Worm (Caenorhabditis elegans) whole organism, L3 larva: ENCODE results near the gene C15C7.4.

Experiments
- R02D3.7 ChIP-seq: fragments of 150-350 bp; optimal IDR thresholded peaks from 2 replicates; lab custom pipeline; 2014; ENCODE audit warnings: missing biosample characterization, missing genetic modification characterization
- ZK546.5 ChIP-seq: sonication (generic microtip); optimal IDR thresholded peaks from 2 replicates; lab custom pipeline; 2017; ENCODE audit warnings: missing biosample characterization, missing genetic modification characterization
- aly-2 ChIP-seq: fragments of 150-350 bp; optimal IDR thresholded peaks from 2 replicates; lab custom pipeline; 2014; ENCODE audit warnings: missing biosample characterization, missing genetic modification characterization
- ama-1 ChIP-seq: fragments of 150-350 bp; optimal IDR thresholded peaks from 2 replicates; lab custom pipeline; 2018
- ceh-16 ChIP-seq: sonication (generic microtip); optimal IDR thresholded peaks from 2 replicates; lab custom pipeline; 2017; ENCODE audit warnings: missing biosample characterization, missing genetic modification characterization
- ceh-28 ChIP-seq: fragments of 150-350 bp; optimal IDR thresholded peaks from 2 replicates; lab custom pipeline; 2014; ENCODE audit warnings: missing biosample characterization, missing genetic modification reagents, missing genetic modification characterization
- ceh-82 ChIP-seq: fragments of 150-350 bp; optimal IDR thresholded peaks from 2 replicates; lab custom pipeline; 2014; ENCODE audit warnings: missing biosample characterization, missing genetic modification characterization
- ceh-9 ChIP-seq: sonication (generic microtip); optimal IDR thresholded peaks from 2 replicates; lab custom pipeline; 2018; ENCODE audit warnings: missing biosample characterization, missing genetic modification characterization
- daf-12 ChIP-seq: fragments of 150-350 bp; optimal IDR thresholded peaks from 2 replicates; lab custom pipeline; 2014; ENCODE audit warnings: missing biosample characterization, missing genetic modification reagents, missing genetic modification characterization
- egl-27 ChIP-seq: sonication (generic microtip); optimal IDR thresholded peaks from 4 replicates; lab custom pipeline; 2017; ENCODE audit warnings: missing biosample characterization, missing genetic modification reagents, missing genetic modification characterization
- egl-5 ChIP-seq: fragments of 150-350 bp; optimal IDR thresholded peaks from 2 replicates; lab custom pipeline; 2017; ENCODE audit warnings: missing biosample characterization, missing genetic modification reagents, missing genetic modification characterization, inconsistent platforms
- elt-1 ChIP-seq: fragments of 150-350 bp; optimal IDR thresholded peaks from 2 replicates; lab custom pipeline; 2014; ENCODE audit warnings: missing biosample characterization, missing genetic modification characterization
- elt-2 ChIP-seq: sonication (generic microtip); optimal IDR thresholded peaks from 2 replicates; lab custom pipeline; 2016; ENCODE audit warnings: missing genetic modification reagents, mild to moderate bottlenecking, missing genetic modification characterization, missing compliant biosample characterization
- elt-3 ChIP-seq, 3 experiments: fragments of 150-350 bp in 1 of 3; sonication (generic microtip) in 2 of 3; optimal IDR thresholded peaks; 2 replicates in 2 of 3; 4 replicates in 1 of 3; lab custom pipeline; 2014 to 2017; ENCODE audit warnings: missing biosample characterization in 3 of 3, missing genetic modification characterization in 3 of 3
- eor-1 ChIP-seq, 2 experiments: fragments of 150-350 bp; optimal IDR thresholded peaks; 2 replicates each; lab custom pipeline; 2014 to 2018; ENCODE audit warnings: missing biosample characterization in 2 of 2, missing genetic modification characterization in 2 of 2
- fkh-10 ChIP-seq: sonication (generic microtip); optimal IDR thresholded peaks from 2 replicates; lab custom pipeline; 2017; ENCODE audit warnings: missing biosample characterization, missing genetic modification reagents, missing genetic modification characterization
- fkh-2 ChIP-seq: fragments of 150-350 bp; optimal IDR thresholded peaks from 2 replicates; lab custom pipeline; 2014; ENCODE audit warnings: missing biosample characterization, missing genetic modification reagents, missing genetic modification characterization
- fos-1 ChIP-seq: fragments of 150-350 bp; optimal IDR thresholded peaks from 2 replicates; lab custom pipeline; 2014; ENCODE audit warnings: missing biosample characterization, missing genetic modification characterization
- hmg-11 ChIP-seq: sonication (generic microtip); optimal IDR thresholded peaks from 2 replicates; lab custom pipeline; 2016; ENCODE audit warnings: missing genetic modification characterization, missing compliant biosample characterization
- jun-1 ChIP-seq: fragments of 150-350 bp; optimal IDR thresholded peaks from 2 replicates; lab custom pipeline; 2014; ENCODE audit warnings: missing biosample characterization, missing genetic modification reagents, missing genetic modification characterization
- lin-15B ChIP-seq: fragments of 150-350 bp; optimal IDR thresholded peaks from 2 replicates; lab custom pipeline; 2014; ENCODE audit warnings: missing biosample characterization, missing genetic modification characterization
- lin-39 ChIP-seq: fragments of 150-350 bp; optimal IDR thresholded peaks from 2 replicates; lab custom pipeline; 2018; ENCODE audit warnings: missing biosample characterization, missing genetic modification reagents, missing genetic modification characterization
- lsy-12 ChIP-seq: sonication (generic microtip); optimal IDR thresholded peaks from 2 replicates; lab custom pipeline; 2016; ENCODE audit warnings: mild to moderate bottlenecking, missing genetic modification characterization, missing compliant biosample characterization
- mdl-1 ChIP-seq: fragments of 150-350 bp; optimal IDR thresholded peaks from 2 replicates; lab custom pipeline; 2014; ENCODE audit warnings: missing biosample characterization, missing genetic modification characterization
- mml-1 ChIP-seq: fragments of 150-350 bp; sonication (generic microtip); optimal IDR thresholded peaks from 3 replicates; lab custom pipeline; 2014; ENCODE audit warnings: missing biosample characterization, missing genetic modification characterization
- nfya-1 ChIP-seq: sonication (generic microtip); optimal IDR thresholded peaks from 2 replicates; lab custom pipeline; 2017; ENCODE audit warnings: missing genetic modification characterization, mild to moderate bottlenecking, missing compliant biosample characterization, antibody characterized with exemption, moderate library complexity; ENCODE audit not compliant: insufficient read depth
- nhr-11 ChIP-seq: fragments of 150-350 bp; optimal IDR thresholded peaks from 2 replicates; lab custom pipeline; 2014; ENCODE audit warnings: missing biosample characterization, missing genetic modification characterization
- nhr-12 ChIP-seq: fragments of 150-350 bp; optimal IDR thresholded peaks from 2 replicates; lab custom pipeline; 2014; ENCODE audit warnings: missing biosample characterization, missing genetic modification characterization
- nhr-23 ChIP-seq: fragments of 150-350 bp; optimal IDR thresholded peaks from 2 replicates; lab custom pipeline; 2014; ENCODE audit warnings: missing biosample characterization, missing genetic modification reagents, missing genetic modification characterization
- nhr-237 ChIP-seq: fragments of 150-350 bp; optimal IDR thresholded peaks from 2 replicates; lab custom pipeline; 2014; ENCODE audit warnings: missing biosample characterization, missing genetic modification characterization
- nhr-25 ChIP-seq: sonication (generic microtip); optimal IDR thresholded peaks from 2 replicates; lab custom pipeline; 2017; ENCODE audit warnings: missing biosample characterization, missing genetic modification characterization
- nhr-28 ChIP-seq: fragments of 150-350 bp; optimal IDR thresholded peaks from 2 replicates; lab custom pipeline; 2014; ENCODE audit warnings: missing biosample characterization, missing genetic modification characterization
- nhr-43 ChIP-seq: sonication (generic microtip); optimal IDR thresholded peaks from 2 replicates; lab custom pipeline; 2016; ENCODE audit warnings: mild to moderate bottlenecking, missing genetic modification characterization, missing compliant biosample characterization; ENCODE audit not compliant: poor library complexity, severe bottlenecking
- nhr-67 ChIP-seq: fragments of 150-350 bp; optimal IDR thresholded peaks from 2 replicates; lab custom pipeline; 2014; ENCODE audit warnings: missing biosample characterization, missing genetic modification characterization
- nhr-76 ChIP-seq: fragments of 150-350 bp; sonication (generic microtip); optimal IDR thresholded peaks from 5 replicates; lab custom pipeline; 2014; ENCODE audit warnings: missing biosample characterization, missing genetic modification characterization
- nhr-77 ChIP-seq: fragments of 150-350 bp; optimal IDR thresholded peaks from 2 replicates; lab custom pipeline; 2014; ENCODE audit warnings: missing biosample characterization, missing genetic modification characterization
- pha-4 ChIP-seq: fragments of 150-350 bp; optimal IDR thresholded peaks from 2 replicates; lab custom pipeline; 2014; ENCODE audit warnings: missing biosample characterization, missing genetic modification reagents, missing genetic modification characterization
- pqm-1 ChIP-seq: fragments of 150-350 bp; optimal IDR thresholded peaks from 2 replicates; lab custom pipeline; 2017; ENCODE audit warnings: missing biosample characterization, missing genetic modification characterization, inconsistent platforms
- sea-2 ChIP-seq: fragments of 150-350 bp; sonication (generic microtip); optimal IDR thresholded peaks from 4 replicates; lab custom pipeline; 2014; ENCODE audit warnings: missing biosample characterization, missing genetic modification reagents, missing genetic modification characterization
- skn-1 ChIP-seq: fragments of 150-350 bp; optimal IDR thresholded peaks from 2 replicates; lab custom pipeline; 2014; ENCODE audit warnings: missing biosample characterization, missing genetic modification characterization
- snpc-4 ChIP-seq: fragments of 150-350 bp; optimal IDR thresholded peaks from 2 replicates; lab custom pipeline; 2014; ENCODE audit warnings: missing biosample characterization, missing genetic modification characterization
- tbx-2 ChIP-seq: sonication (generic microtip); optimal IDR thresholded peaks from 2 replicates; lab custom pipeline; 2016; ENCODE audit warnings: mild to moderate bottlenecking, missing genetic modification characterization, missing compliant biosample characterization
- unc-39 ChIP-seq: sonication (generic microtip); optimal IDR thresholded peaks from 4 replicates; lab custom pipeline; 2017; ENCODE audit warnings: missing biosample characterization, missing genetic modification characterization
- unc-62 ChIP-seq: fragments of 150-350 bp; sonication (generic microtip); optimal IDR thresholded peaks from 4 replicates; lab custom pipeline; 2014; ENCODE audit warnings: missing biosample characterization, missing genetic modification reagents, missing genetic modification characterization
- zag-1 ChIP-seq: fragments of 150-350 bp; optimal IDR thresholded peaks from 2 replicates; lab custom pipeline; 2014; ENCODE audit warnings: missing biosample characterization, missing genetic modification characterization
- ztf-11 ChIP-seq: fragments of 150-350 bp; optimal IDR thresholded peaks from 2 replicates; lab custom pipeline; 2014; ENCODE audit warnings: missing biosample characterization, missing genetic modification characterization
- ztf-4 ChIP-seq: fragments of 150-350 bp; optimal IDR thresholded peaks from 2 replicates; lab custom pipeline; 2014; ENCODE audit warnings: missing biosample characterization, missing genetic modification characterization

C15C7.4 gene

ce11 chrX:3115134-3116032 lies 30.0 kb upstream of the C15C7.4 start:
- TF ChIP-seq nfya-1 (tag; lab: Kevin White, UChicago) (peak; percentile 21), nhr-25 (tag; lab: Kevin White, UChicago) (peak; percentile 62), nhr-67 (tag; lab: Kevin White, UChicago) (no peak), lsy-12 (tag; lab: Kevin White, UChicago) (no peak), ZK546.5 (tag; lab: Kevin White, UChicago) (no peak), ztf-11 (tag; lab: Kevin White, UChicago) (no peak), nhr-77 (tag; lab: Kevin White, UChicago) (no peak), jun-1 (peak; percentile 15), nhr-12 (tag; lab: Kevin White, UChicago) (no peak), tbx-2 (tag; lab: Kevin White, UChicago) (no peak), ama-1 (peak; percentile 91), nhr-28 (no peak), lin-15B (no peak), aly-2 (tag; lab: Kevin White, UChicago) (no peak), ceh-82 (no peak), nhr-11 (tag; lab: Kevin White, UChicago) (peak; percentile 30), nhr-237 (tag; lab: Kevin White, UChicago) (no peak), ztf-4 (tag; lab: Kevin White, UChicago) (no peak), pqm-1 (tag; lab: Kevin White, UChicago) (peak; percentile 67), unc-39 (tag; lab: Kevin White, UChicago) (no peak), nhr-43 (tag; lab: Kevin White, UChicago) (peak; percentile 74), R02D3.7 (no peak), ceh-16 (tag; lab: Kevin White, UChicago) (no peak), pha-4 (tag; lab: Kevin White, UChicago) (peak; percentile 91), nhr-76 (tag; lab: Kevin White, UChicago) (no peak), egl-5 (no peak), elt-1 (tag; lab: Kevin White, UChicago) (no peak), snpc-4 (tag; lab: Kevin White, UChicago) (no peak), lin-39 (tag; lab: Kevin White, UChicago) (peak; percentile 0), ceh-9 (tag; lab: Kevin White, UChicago) (no peak), skn-1 (tag; lab: Kevin White, UChicago) (no peak), mml-1 (tag; lab: Kevin White, UChicago) (no peak), fos-1 (tag; lab: Kevin White, UChicago) (no peak), sea-2 (GFP tag; lab: Kevin White, UChicago) (no peak), mdl-1 (tag; lab: Kevin White, UChicago) (no peak), nhr-23 (tag; lab: Kevin White, UChicago) (peak; percentile 61), fkh-2 (tag; lab: Kevin White, UChicago) (no peak), daf-12 (no peak), elt-3 (tag; optimal IDR thresholded peaks at IDR 0.05; lab: Kevin White, UChicago) (peak in 1 of 3 experiments; percentile 64), fkh-10 (GFP tag; lab: Kevin White, UChicago) (no peak), eor-1 (tag; optimal IDR thresholded peaks at IDR 0.05; lab: Kevin White, UChicago) (no peak), zag-1 (tag; lab: Kevin White, UChicago) (no peak), ceh-28 (peak; percentile 55), hmg-11 (no peak), egl-27 (no peak), elt-2 (peak; percentile 63), unc-62 (peak; percentile 56)
